Worm (Caenorhabditis elegans) whole organism, midembryonic: ENCODE data around the gene ssp-36.

Source experiments
- cog-1 ChIP-seq: sonication (generic microtip); optimal IDR thresholded peaks from 2 replicates; lab custom pipeline; 2016; ENCODE audit warnings: missing genetic modification characterization, missing compliant biosample characterization
- flt-1 ChIP-seq: fragments of 200-800 bp; sonication (Bioruptor generic); IDR thresholded peaks from 2 replicates; pipeline ENCODE4 v1.3.6; 2022; ENCODE audit warnings: missing genetic modification characterization, missing compliant biosample characterization
- klf-2 ChIP-seq: fragments of 200-800 bp; sonication (Bioruptor generic); conservative IDR thresholded peaks from 2 replicates; pipeline ENCODE4 v1.3.6; 2022; ENCODE audit warnings: missing genetic modification reagents, missing genetic modification characterization, missing compliant biosample characterization
- med-1 ChIP-seq: sonication (generic microtip); optimal IDR thresholded peaks from 2 replicates; lab custom pipeline; 2017; ENCODE audit warnings: missing genetic modification characterization, mild to moderate bottlenecking, missing compliant biosample characterization, antibody characterized with exemption, missing genetic modification reagents; ENCODE audit not compliant: insufficient read depth
- ref-1 ChIP-seq: fragments of 200-800 bp; sonication (Bioruptor generic); conservative IDR thresholded peaks from 2 replicates; pipeline ENCODE4 v1.3.6; 2022; ENCODE audit warnings: missing genetic modification reagents, missing genetic modification characterization, missing compliant biosample characterization
- tab-1 ChIP-seq: fragments of 200-800 bp; sonication (Bioruptor generic); IDR thresholded peaks from 2 replicates; pipeline ENCODE4 v1.3.6; 2022; ENCODE audit warnings: missing genetic modification characterization, missing compliant biosample characterization
- ztf-29 ChIP-seq: fragments of 200-800 bp; sonication (Bioruptor generic); IDR thresholded peaks from 2 replicates; pipeline ENCODE4 v1.3.6; 2022; ENCODE audit warnings: missing genetic modification reagents, missing genetic modification characterization, missing compliant biosample characterization

DNA sequence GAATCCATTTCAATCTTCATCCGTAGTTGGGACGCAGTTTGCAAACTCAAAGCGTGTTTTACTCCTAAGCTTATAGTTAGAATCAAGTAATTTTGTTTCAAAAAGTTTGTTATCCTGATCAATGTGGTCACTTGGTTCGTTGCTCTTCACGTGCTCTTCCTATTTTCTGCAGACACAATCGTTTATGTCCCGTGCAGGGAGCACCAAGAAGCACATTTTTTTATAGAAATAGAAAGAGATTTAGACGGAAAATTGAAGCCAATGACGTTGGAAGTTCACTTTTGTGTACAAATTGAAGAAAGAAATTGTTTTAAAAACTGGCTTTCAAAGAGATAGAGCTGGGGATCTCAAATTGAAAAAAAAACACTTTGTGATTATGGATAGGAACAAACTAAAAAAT is 4.4 kb downstream of the ssp-36 start:
- TF ChIP-seq flt-1 (GFP tag; lab: Robert Waterston, UW), result no peak
- TF ChIP-seq ztf-29 (GFP tag; lab: Robert Waterston, UW), result no peak
- TF ChIP-seq tab-1 (GFP tag; lab: Robert Waterston, UW), result no peak
- no peak for TF ChIP-seq klf-2 (GFP tag; lab: Robert Waterston, UW)
- TF ChIP-seq cog-1 (tag; lab: Kevin White, UChicago), result no peak
- no peak for TF ChIP-seq med-1 (GFP tag; lab: Kevin White, UChicago)
- no peak for TF ChIP-seq ref-1 (GFP tag; lab: Robert Waterston, UW)
